Fruit fly (Drosophila melanogaster): ENCODE data around the gene Ilp2.

Ilp2 gene

DNA sequence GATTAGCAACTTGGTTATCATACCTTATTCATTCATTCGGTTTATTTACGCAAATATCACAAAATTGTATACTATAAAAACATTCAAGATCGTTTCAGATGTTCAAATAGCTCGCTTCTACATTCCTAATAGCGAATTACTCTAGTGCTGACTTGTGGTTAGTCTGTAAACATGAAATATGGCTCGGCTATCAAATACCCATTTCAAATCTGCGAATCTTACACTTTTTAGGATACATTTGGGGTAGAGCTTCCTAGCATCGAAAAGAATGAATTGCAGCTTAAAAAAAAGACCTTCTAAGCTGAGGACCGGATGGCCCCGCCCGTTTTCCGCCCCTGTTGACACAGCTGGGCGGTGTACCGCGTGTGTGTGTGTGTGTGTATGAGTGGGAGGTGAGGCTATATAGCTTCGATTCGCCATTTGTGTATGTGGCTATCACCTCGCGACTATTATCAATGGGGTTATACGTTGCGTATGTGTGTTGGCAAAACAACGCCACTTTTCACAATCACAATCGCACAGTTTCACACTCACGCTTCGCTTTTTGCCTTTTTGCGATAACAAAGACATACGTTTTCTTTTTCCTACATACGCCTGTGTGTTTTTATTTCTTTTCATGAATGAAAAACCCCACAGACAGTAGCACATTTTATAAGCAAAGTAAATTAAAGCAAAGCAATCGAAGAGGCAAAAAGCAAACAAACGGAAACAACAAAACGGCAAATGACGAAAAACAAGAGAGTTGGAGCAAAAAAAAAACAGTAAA is 47.3 kb downstream of the Ilp2 start:
- TF ChIP-seq dsx (GFP tag; optimal IDR thresholded peaks at IDR 0.05; ENCODE audit: poor library complexity, severe bottlenecking): peak; percentile 28
- TF ChIP-seq Ets21C (GFP tag; optimal IDR thresholded peaks at IDR 0.05): no peak
- peak; percentile 17 for TF ChIP-seq Eip78C (GFP tag)
- TF ChIP-seq CG3032 (tag; optimal IDR thresholded peaks at IDR 0.05): peak; percentile 22
- TF ChIP-seq CG16779 (tag; optimal IDR thresholded peaks at IDR 0.05): peak; percentile 62
- peak; percentile 41 for TF ChIP-seq Ets96B (tag; optimal IDR thresholded peaks at IDR 0.05)
- TF ChIP-seq CG1621 (tag; optimal IDR thresholded peaks at IDR 0.05): peak; percentile 12
- TF ChIP-seq CG11294 (GFP tag; IDR thresholded peaks at IDR 0.05): no peak
- TF ChIP-seq fkh (GFP tag; optimal IDR thresholded peaks at IDR 0.05): peak; percentile 68
- TF ChIP-seq CG6276 (GFP tag; optimal IDR thresholded peaks at IDR 0.05): peak; percentile 18
- TF ChIP-seq CG34406 (GFP tag; optimal IDR thresholded peaks at IDR 0.05): no peak
- TF ChIP-seq CG9139 (GFP tag; optimal IDR thresholded peaks at IDR 0.05): no peak
- no peak for TF ChIP-seq Sox102F (GFP tag; optimal IDR thresholded peaks at IDR 0.05)
- TF ChIP-seq eg (GFP tag; IDR thresholded peaks at IDR 0.05): 0 out of 3 replicates have a peak, but pooled peaks have one; percentile 34
- TF ChIP-seq CG32006 (GFP tag; optimal IDR thresholded peaks at IDR 0.05): no peak
- peak; percentile 25; the same call in 1 of the 3 replicates for TF ChIP-seq CG8119 (GFP tag; IDR thresholded peaks at IDR 0.05)
- TF ChIP-seq CG4318 (GFP tag; optimal IDR thresholded peaks at IDR 0.05): no peak
- TF ChIP-seq cyc (GFP tag; optimal IDR thresholded peaks at IDR 0.05): no peak
- peak; percentile 73 for TF ChIP-seq svp (GFP tag)
- no peak for TF ChIP-seq CG8319 (GFP tag; optimal IDR thresholded peaks at IDR 0.05)
- TF ChIP-seq spab (GFP tag; optimal IDR thresholded peaks at IDR 0.05): no peak
- peak in 1 of 2 experiments; percentile 13 for TF ChIP-seq ss (GFP tag; optimal IDR thresholded peaks at IDR 0.05)
- TF ChIP-seq Sox14 (GFP tag; optimal IDR thresholded peaks at IDR 0.05): peak; percentile 28
- TF ChIP-seq CG10669 (GFP tag; optimal IDR thresholded peaks at IDR 0.05): no peak
- TF ChIP-seq CG6163 (GFP tag; IDR thresholded peaks at IDR 0.05): peak; percentile 59; the same call in 2 of the 3 replicates

DNA sequence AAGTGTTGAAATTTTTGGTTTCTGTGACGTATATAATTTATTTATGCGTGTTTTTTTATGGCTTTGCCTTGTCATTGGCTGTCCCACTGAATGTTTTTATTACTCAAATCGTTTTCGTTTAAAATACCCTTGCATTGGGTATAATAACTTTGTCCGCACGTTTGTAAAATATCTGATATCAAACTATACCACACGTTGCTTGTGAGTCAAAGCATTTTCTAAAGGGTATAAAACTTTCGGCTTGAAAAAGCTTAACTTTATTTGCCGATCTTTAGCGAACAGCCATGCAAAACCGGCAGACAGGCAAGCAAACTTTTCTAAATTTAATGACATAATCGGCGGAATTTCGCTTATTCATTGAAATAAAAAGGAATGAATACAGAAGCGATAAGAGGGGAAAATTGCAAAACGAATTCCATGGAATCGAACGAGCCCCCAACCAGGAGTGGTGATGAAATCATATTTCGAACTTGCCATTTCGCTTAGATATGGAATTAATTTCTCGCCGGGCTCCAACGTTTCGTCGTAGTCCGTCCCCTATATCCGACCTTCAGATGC is 48.0 kb downstream of the Ilp2 start:
- TF ChIP-seq Hr39 (GFP tag; optimal IDR thresholded peaks at IDR 0.05): peak; percentile 66
- TF ChIP-seq CG8632 (GFP tag; optimal IDR thresholded peaks at IDR 0.05): no peak
- no peak for TF ChIP-seq Hr38 (GFP tag; optimal IDR thresholded peaks at IDR 0.05)
- TF ChIP-seq pdm3 (GFP tag; optimal IDR thresholded peaks at IDR 0.05): no peak
- 0 out of 3 replicates have a peak, but pooled peaks have one; percentile 30 for TF ChIP-seq eg (GFP tag; IDR thresholded peaks at IDR 0.05)
- TF ChIP-seq CG3919 (GFP tag; optimal IDR thresholded peaks at IDR 0.05): peak; percentile 4
- TF ChIP-seq Ets21C (GFP tag; optimal IDR thresholded peaks at IDR 0.05): peak; percentile 22
- TF ChIP-seq CG9139 (GFP tag; optimal IDR thresholded peaks at IDR 0.05): no peak
- no peak for TF ChIP-seq CG6276 (GFP tag; optimal IDR thresholded peaks at IDR 0.05)
- peak; percentile 47 for TF ChIP-seq svp (GFP tag)
- TF ChIP-seq cyc (GFP tag; optimal IDR thresholded peaks at IDR 0.05): peak; percentile 62
- no peak for TF ChIP-seq fd59A (GFP tag; optimal IDR thresholded peaks at IDR 0.05)
- peak; percentile 12 for TF ChIP-seq Blimp-1 (GFP tag; optimal IDR thresholded peaks at IDR 0.05)
- peak; percentile 41 for TF ChIP-seq topi (GFP tag; optimal IDR thresholded peaks at IDR 0.05)
- 0 out of 2 replicates have a peak, but pooled peaks have one; percentile 12 for TF ChIP-seq CG15336 (GFP tag; IDR thresholded peaks at IDR 0.05)
- no peak for TF ChIP-seq Smox (GFP tag; optimal IDR thresholded peaks at IDR 0.05)
- no peak for TF ChIP-seq ss (GFP tag; optimal IDR thresholded peaks at IDR 0.05)
- no peak for TF ChIP-seq CG6854 (GFP tag; optimal IDR thresholded peaks at IDR 0.05)
- TF ChIP-seq acj6 (GFP tag; optimal IDR thresholded peaks at IDR 0.05): no peak
- no peak for TF ChIP-seq dsx (GFP tag; optimal IDR thresholded peaks at IDR 0.05; ENCODE audit: poor library complexity, severe bottlenecking)
- no peak for TF ChIP-seq Sox14 (GFP tag; optimal IDR thresholded peaks at IDR 0.05)
- peak; percentile 58 for TF ChIP-seq esn (GFP tag; optimal IDR thresholded peaks at IDR 0.05)
- TF ChIP-seq lz (GFP tag; optimal IDR thresholded peaks at IDR 0.05): peak; percentile 48
- no peak for TF ChIP-seq CG6792 (GFP tag; optimal IDR thresholded peaks at IDR 0.05)
- peak; percentile 86 for TF ChIP-seq vri (GFP tag; optimal IDR thresholded peaks at IDR 0.05)
- peak; percentile 69 for TF ChIP-seq Eip78C (GFP tag)
- TF ChIP-seq CG11294 (GFP tag; IDR thresholded peaks at IDR 0.05): no peak
- TF ChIP-seq Ets96B (tag; optimal IDR thresholded peaks at IDR 0.05): no peak
- no peak for TF ChIP-seq CG34406 (GFP tag; optimal IDR thresholded peaks at IDR 0.05)
- TF ChIP-seq Lpt (GFP tag; optimal IDR thresholded peaks at IDR 0.05): no peak
- peak; percentile 2 for TF ChIP-seq OdsH (GFP tag; optimal IDR thresholded peaks at IDR 0.05)
- TF ChIP-seq CG31627 (GFP tag; optimal IDR thresholded peaks at IDR 0.05): peak; percentile 48
- TF ChIP-seq Hr4 (GFP tag; optimal IDR thresholded peaks at IDR 0.05): peak; percentile 35
